Worm (Caenorhabditis elegans): ENCODE data around the gene M153.5.

Gene M153.5

ce11 chrX:12143693-12144092 lies at the start of gene M153.5:
TSS of gene M153.5 (plus strand) at chrX:12143993.
- TF ChIP-seq unc-62 (GFP tag; optimal IDR thresholded peaks at IDR 0.05), result no peak

DNA sequence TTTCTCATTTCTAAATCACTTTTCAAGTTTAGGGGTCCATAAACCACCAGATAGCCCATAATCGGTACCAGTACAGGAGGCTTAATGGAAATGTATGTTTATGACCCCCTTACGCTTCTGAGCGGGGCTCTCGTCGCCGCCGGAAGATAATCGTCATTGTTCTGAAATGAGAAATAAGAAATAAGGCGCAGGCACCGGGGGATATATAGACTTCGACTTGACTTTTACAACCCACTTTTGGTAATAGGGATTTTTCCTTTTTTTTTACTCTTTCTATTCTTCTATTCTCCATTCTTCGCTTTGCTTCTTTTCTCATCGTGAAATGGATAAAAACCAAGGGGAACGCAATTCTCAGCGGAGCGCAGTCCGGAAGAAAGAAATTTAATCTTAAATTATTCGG lies 48.6 kb upstream of the M153.5 start:
- no peak for TF ChIP-seq unc-62 (GFP tag; optimal IDR thresholded peaks at IDR 0.05)

- TF ChIP-seq unc-62 (GFP tag; optimal IDR thresholded peaks at IDR 0.05), result no peak
Measured at ce11 chrX:12097995-12098394, 45.8 kb upstream of the M153.5 start.

ce11 chrX:12103712-12104111 lies 40.1 kb upstream of the M153.5 start, which contains the start of gene W03G11.3:
TSS of gene W03G11.3 (minus strand) at chrX:12103812.
- TF ChIP-seq unc-62 (GFP tag; optimal IDR thresholded peaks at IDR 0.05), result no peak

DNA sequence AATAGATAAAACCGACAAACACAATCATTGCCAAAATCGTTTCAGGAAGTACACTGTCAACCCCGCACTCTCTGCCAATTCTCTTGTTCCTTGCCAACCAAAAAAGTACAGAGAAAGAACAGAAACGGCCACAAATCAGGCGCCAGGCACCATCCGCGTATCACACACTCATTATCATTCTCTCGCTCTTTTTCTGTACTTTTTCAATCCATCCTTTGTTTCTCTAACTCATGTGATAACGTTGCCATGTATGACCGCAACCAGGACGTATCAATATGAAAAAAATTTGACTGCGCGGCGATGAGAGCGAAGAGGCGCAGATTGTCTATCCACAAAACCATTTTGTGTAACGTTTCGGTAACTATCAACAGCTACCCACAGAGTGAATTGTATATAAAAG lies 39.2 kb upstream of the M153.5 start, which contains the start of gene col-181:
col-181 (plus strand) TSS at position 301 of the 400 bp plus-strand sequence.
- no peak for TF ChIP-seq unc-62 (GFP tag; optimal IDR thresholded peaks at IDR 0.05)

ce11 chrX:12105458-12105857 lies 38.3 kb upstream of the M153.5 start:
- no peak for TF ChIP-seq unc-62 (GFP tag; optimal IDR thresholded peaks at IDR 0.05)

DNA sequence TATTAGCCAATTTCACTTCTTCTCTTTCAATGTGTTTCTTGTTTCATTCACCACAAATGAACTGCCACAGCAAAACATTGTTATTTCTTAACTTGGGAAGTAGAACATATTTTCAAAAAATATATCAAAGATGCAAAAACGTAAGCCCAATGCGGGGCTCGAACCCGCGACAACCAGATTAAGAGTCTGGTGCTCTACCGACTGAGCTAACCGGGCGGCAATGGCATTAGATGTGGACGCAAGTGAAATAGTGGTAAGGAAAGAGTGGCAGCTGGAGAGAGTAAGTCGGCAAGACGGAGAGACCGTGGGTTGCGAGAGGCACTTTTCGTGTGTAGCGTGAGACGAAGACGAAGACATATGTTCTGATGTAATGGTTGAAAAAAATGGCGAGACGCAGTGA lies 37.8 kb upstream of the M153.5 start:
- no peak for TF ChIP-seq unc-62 (GFP tag; optimal IDR thresholded peaks at IDR 0.05)

DNA sequence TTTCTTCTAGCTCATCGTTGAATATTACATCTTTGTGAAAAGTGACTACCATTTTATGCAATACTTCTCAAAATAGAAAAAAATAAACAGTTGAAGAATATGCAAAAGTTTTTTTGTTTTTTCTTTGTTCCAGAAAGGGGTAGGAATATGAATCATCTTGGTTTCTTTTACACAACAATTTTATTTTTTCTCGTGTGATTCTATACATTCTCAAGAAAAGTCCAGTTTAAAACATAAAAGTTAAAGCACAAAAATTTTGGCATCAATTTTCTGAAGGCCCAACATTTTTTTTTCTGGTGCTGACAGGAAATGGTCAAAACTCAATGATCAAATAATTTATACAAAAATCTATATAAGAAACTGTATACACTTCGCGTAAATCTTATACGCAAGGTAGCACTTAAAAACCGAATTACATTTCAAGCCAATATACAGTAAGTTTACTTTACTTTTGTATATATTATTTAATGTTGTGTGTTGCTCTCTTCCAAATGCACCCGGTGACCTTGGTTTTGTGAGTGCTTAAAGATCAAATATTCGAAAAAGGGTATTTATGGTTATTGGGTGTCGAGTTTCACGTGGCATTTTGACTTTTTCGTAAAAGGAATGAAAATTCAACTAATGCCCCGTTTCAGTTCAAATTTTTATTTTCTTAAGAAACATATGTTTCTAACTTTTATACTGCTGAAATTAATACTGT lies 35.1 kb upstream of the M153.5 start, which contains the start of the genes W03G11.2 and lgc-13:
W03G11.2 (minus strand) TSS at position 101 of the 700 bp plus-strand sequence.
lgc-13 (plus strand) TSS at position 650 of the 700 bp plus-strand sequence.
- no peak for TF ChIP-seq unc-62 (GFP tag; optimal IDR thresholded peaks at IDR 0.05)

DNA sequence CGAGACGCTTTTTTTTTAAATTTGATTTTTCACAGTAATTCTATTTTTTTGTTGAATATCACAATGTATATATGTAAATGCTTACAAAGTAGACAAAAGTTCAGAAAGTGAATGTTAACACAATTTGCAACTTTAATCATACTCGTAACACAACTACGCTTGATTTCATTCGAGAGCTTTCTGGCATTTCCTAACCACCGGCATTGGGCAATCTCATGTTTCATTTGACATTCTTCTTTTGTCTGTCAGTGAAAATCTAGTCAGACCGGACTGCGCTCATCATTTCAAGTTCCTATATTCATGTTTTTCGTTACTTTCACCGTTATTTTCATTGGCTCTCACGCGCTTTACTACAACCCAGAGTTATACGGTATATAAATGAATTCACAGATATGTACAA lies 32.6 kb upstream of the M153.5 start, which contains the start of gene lgc-14:
lgc-14 (plus strand) TSS at position 301 of the 400 bp plus-strand sequence.
- no peak for TF ChIP-seq unc-62 (GFP tag; optimal IDR thresholded peaks at IDR 0.05)

ce11 chrX:12114024-12114423 lies 29.8 kb upstream of the M153.5 start, which contains the start of gene lgc-15:
TSS of gene lgc-15 (plus strand) at chrX:12114324.
- TF ChIP-seq unc-62 (GFP tag; optimal IDR thresholded peaks at IDR 0.05), result no peak

ce11 chrX:12118340-12118739 lies 25.5 kb upstream of the M153.5 start, which contains the start of gene lgc-16:
TSS of gene lgc-16 (plus strand) at chrX:12118640.
- TF ChIP-seq unc-62 (GFP tag; optimal IDR thresholded peaks at IDR 0.05), result no peak

DNA sequence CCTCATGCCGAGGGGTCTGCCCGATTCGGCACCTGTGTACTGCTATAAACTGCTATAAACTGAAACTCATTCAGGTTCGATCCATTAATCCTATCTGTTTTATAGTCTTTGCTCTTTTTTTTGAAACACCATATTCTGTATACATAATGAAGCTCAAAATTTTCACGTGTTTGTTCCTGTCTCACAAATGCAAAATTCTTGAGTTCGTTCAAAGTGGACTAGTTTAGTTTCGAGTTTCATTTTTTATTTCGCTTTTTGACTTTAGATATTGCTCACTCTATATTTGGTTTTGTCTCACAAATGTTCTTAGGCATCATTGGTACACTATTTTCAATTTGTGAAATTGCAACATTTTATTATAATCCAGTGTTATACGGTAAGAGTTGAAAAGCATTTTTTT lies 22.5 kb upstream of the M153.5 start, which contains the start of gene lgc-17:
lgc-17 (plus strand) TSS at position 301 of the 400 bp plus-strand sequence.
- TF ChIP-seq unc-62 (GFP tag; optimal IDR thresholded peaks at IDR 0.05), result no peak

- no peak for TF ChIP-seq unc-62 (GFP tag; optimal IDR thresholded peaks at IDR 0.05)
Measured at ce11 chrX:12123152-12123551, 20.6 kb upstream of the M153.5 start, which contains the start of gene T01H10.11. TSS of gene T01H10.11 (plus strand) at chrX:12123452.

DNA sequence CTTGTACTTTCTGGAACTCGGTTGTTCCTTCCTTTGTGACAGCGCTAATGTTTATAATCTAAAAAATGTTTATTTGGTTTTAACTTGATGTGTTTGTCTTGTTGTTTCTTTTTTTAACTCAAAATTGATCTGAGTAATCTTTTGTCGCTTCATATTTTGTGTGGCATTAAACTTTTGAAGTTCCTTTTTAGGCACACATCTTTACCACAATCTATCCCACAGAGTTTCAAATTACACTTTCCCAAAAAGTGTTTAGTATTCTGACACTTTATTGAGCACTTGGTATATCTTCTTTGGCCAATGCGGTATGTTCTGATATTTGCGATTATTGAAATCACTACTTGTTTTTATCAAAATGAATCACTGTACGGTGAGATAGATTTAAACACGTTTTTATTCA lies 18.5 kb upstream of the M153.5 start, which contains the start of gene lgc-18:
lgc-18 (plus strand) TSS at position 301 of the 400 bp plus-strand sequence.
- TF ChIP-seq unc-62 (GFP tag; optimal IDR thresholded peaks at IDR 0.05), result no peak

DNA sequence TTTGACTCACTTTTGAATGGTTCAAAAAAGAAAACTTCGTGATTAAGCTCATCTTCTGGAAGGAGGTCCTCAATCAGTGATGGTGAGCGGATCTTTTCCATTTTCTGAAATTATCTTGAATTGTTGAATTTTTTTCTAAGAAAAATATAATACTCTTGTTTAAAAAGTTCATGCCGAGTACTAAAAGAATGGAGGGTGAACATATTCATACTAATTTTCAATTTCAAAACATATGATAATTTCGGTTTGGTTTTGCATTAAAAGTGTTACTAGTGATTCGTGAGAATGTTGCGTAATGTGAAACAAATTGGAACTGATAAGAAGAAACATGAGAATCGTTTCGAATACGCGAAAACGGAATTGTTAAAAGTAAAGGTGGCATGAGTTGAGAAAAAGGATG lies 2.7 kb upstream of the M153.5 start, which contains the start of gene lyst-1:
lyst-1 (minus strand) TSS at position 101 of the 400 bp plus-strand sequence.
- TF ChIP-seq unc-62 (GFP tag; optimal IDR thresholded peaks at IDR 0.05), result no peak

DNA sequence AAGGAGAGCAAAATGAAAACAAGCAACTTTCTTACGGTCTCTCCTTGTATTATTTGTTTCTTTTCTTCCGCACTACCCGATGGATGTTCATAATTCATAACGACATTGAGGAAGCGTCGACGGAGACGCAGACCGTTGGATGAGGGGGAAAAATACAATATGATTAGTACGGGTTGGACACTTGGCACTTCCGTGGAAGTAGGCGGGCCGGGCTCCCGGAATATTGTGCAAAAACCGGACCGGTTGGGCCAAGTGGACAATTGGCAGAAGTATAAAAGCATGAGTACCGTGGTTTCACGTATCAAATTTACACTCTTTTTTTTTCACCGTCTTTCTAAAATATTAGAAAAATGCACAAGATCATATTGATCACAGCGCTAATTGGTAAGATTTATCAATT lies 1.2 kb upstream of the M153.5 start, which contains the start of gene M153.3:
M153.3 (plus strand) TSS at position 301 of the 400 bp plus-strand sequence.
- TF ChIP-seq unc-62 (GFP tag; optimal IDR thresholded peaks at IDR 0.05), result no peak

- no peak for TF ChIP-seq unc-62 (GFP tag; optimal IDR thresholded peaks at IDR 0.05)
Measured at ce11 chrX:12145919-12146318, 2.1 kb downstream of the M153.5 start.

Measured in whole organism, dauer.